Worm (Caenorhabditis elegans) whole organism, L4/young adult: ENCODE results near the gene T24C12.1.

ENCODE experiments used
- W03F9.2 ChIP-seq: fragments of 150-350 bp; optimal IDR thresholded peaks from 2 replicates; lab custom pipeline; 2014; ENCODE audit warnings: missing biosample characterization, missing genetic modification characterization
- dao-5 ChIP-seq: sonication (generic microtip); optimal IDR thresholded peaks from 2 replicates; lab custom pipeline; 2016; ENCODE audit warnings: missing genotype, missing genetic modification characterization, moderate library complexity, missing compliant biosample characterization
- him-1 ChIP-seq: sonication (generic microtip); optimal IDR thresholded peaks from 2 replicates; lab custom pipeline; 2016; ENCODE audit warnings: missing genotype, missing genetic modification reagents, missing genetic modification characterization, missing compliant biosample characterization

DNA sequence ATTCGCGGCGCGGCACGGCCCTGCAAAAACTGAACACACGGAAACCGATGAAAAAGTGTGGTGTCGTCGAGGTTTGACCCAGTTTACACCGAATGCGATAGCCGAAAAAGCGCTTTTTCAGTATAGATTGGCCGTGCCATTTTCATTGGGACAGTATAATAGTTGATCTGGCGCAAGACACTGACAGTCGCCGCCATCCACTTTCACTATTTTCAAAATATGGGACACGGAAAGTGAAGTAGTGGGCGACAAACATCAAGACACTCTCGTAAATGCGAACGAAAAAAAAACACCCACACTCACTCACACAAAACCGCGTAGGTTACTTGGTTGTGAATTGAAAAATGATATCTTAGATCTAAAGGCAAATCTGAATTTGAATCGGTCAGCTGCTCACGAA, 19.8 kb downstream of the T24C12.1 start:
- TF ChIP-seq W03F9.2 (no peak), him-1 (no peak), dao-5 (tag; lab: Kevin White, UChicago) (no peak)
